Fruit fly (Drosophila melanogaster): ENCODE data around the gene CG7402.

CG7402 gene

DNA sequence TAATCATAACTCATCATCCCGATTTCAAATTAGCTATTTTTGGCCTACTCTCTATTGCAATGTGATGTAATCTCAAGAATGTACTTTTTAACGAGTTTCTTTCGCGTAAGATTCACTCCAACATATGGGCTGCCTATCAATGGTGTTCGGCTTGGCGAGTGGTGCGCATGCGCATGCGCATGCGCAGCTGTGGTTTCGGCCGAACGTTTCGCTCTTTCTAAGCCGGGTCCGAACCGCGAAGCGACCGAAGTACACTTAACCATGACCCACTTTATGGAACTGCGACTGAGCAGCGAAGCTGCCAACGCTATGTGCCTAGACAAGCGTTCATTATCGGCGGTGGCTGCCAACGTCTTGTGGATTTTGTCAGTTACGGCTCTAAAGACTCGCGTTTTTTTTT, 6.2 kb downstream of the CG7402 start:
- TF ChIP-seq CG15336 (GFP tag; IDR thresholded peaks at IDR 0.05) (no peak), Eip93F (GFP tag; optimal IDR thresholded peaks at IDR 0.05) (no peak), Eip78C (GFP tag) (no peak), Ets21C (GFP tag; optimal IDR thresholded peaks at IDR 0.05) (no peak), CG1621 (tag; optimal IDR thresholded peaks at IDR 0.05) (no peak), Sox15 (GFP tag; optimal IDR thresholded peaks at IDR 0.05) (no peak), CG4318 (GFP tag; optimal IDR thresholded peaks at IDR 0.05) (no peak), dac (GFP tag; optimal IDR thresholded peaks at IDR 0.05) (no peak), Smox (GFP tag; optimal IDR thresholded peaks at IDR 0.05) (no peak), fkh (GFP tag; optimal IDR thresholded peaks at IDR 0.05) (no peak), CG10631 (GFP tag; optimal IDR thresholded peaks at IDR 0.05) (no peak)

DNA sequence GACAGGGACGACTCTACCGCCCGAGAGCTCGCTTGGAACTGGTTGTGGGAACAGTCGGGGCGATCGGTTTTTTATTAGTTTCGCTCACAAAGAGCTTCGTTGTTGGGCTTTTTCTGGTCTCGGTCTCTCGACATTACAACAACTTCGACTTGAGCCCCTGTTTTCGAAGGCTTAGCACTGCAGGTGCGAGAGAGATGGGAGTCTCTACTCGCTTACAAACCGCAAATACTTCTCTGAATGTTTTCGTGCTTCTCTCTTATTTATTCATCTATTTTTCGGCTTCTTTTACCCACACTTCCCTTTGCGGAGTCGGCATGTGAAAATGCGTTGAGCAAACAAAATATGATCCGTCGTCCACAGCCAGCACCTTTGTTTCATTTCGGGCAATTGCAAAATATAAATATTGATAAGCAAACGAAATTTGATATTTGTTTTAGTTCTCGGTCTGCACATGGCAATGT, 8.3 kb downstream of the CG7402 start, which contains the start of gene Tsp74F:
Gene Tsp74F, minus strand, starts transcription at position 48 of the 461 bp plus-strand sequence.
- TF ChIP-seq cyc (GFP tag; optimal IDR thresholded peaks at IDR 0.05) (no peak), lz (GFP tag; optimal IDR thresholded peaks at IDR 0.05) (no peak), dsx (GFP tag; optimal IDR thresholded peaks at IDR 0.05; ENCODE audit: poor library complexity, severe bottlenecking) (peak; percentile 40), CG8319 (GFP tag; optimal IDR thresholded peaks at IDR 0.05) (no peak), spab (GFP tag; optimal IDR thresholded peaks at IDR 0.05) (no peak), Eip78C (GFP tag) (peak; percentile 45), CG31627 (GFP tag; optimal IDR thresholded peaks at IDR 0.05) (no peak), CG4318 (GFP tag; optimal IDR thresholded peaks at IDR 0.05) (no peak), ss (GFP tag; optimal IDR thresholded peaks at IDR 0.05) (peak in 1 of 2 experiments; percentile 25), CG6808 (GFP tag; optimal IDR thresholded peaks at IDR 0.05) (no peak), CG32006 (GFP tag; optimal IDR thresholded peaks at IDR 0.05) (no peak), CG6792 (GFP tag; optimal IDR thresholded peaks at IDR 0.05) (no peak), CG10669 (GFP tag; optimal IDR thresholded peaks at IDR 0.05) (no peak), fkh (GFP tag; optimal IDR thresholded peaks at IDR 0.05) (peak; percentile 88), CG9139 (GFP tag; optimal IDR thresholded peaks at IDR 0.05) (peak; percentile 37), Eip75B (GFP tag; optimal IDR thresholded peaks at IDR 0.05) (no peak), CG15336 (GFP tag; IDR thresholded peaks at IDR 0.05) (peak; percentile 19; the same call in 1 of the 2 replicates), CG10631 (GFP tag; optimal IDR thresholded peaks at IDR 0.05) (no peak), Ets96B (tag; optimal IDR thresholded peaks at IDR 0.05) (no peak), Lpt (GFP tag; optimal IDR thresholded peaks at IDR 0.05) (peak; percentile 19), Hr39 (GFP tag; optimal IDR thresholded peaks at IDR 0.05) (no peak), Sox14 (GFP tag; optimal IDR thresholded peaks at IDR 0.05) (no peak), fd59A (GFP tag; optimal IDR thresholded peaks at IDR 0.05) (no peak), Sox102F (GFP tag; optimal IDR thresholded peaks at IDR 0.05) (no peak), CG8119 (GFP tag; IDR thresholded peaks at IDR 0.05) (no peak; the same call in 2 of the 3 replicates), CG6276 (GFP tag; optimal IDR thresholded peaks at IDR 0.05) (peak; percentile 10), esn (GFP tag; optimal IDR thresholded peaks at IDR 0.05) (no peak), CG3919 (GFP tag; optimal IDR thresholded peaks at IDR 0.05) (no peak), svp (GFP tag) (no peak), CG34406 (GFP tag; optimal IDR thresholded peaks at IDR 0.05) (no peak), Hr38 (GFP tag; optimal IDR thresholded peaks at IDR 0.05) (no peak), CG7368 (GFP tag; optimal IDR thresholded peaks at IDR 0.05) (no peak), CG6163 (GFP tag; IDR thresholded peaks at IDR 0.05) (0 out of 3 replicates have a peak, but pooled peaks have one; percentile 38), fd85E (GFP tag; optimal IDR thresholded peaks at IDR 0.05) (no peak), Blimp-1 (GFP tag; optimal IDR thresholded peaks at IDR 0.05) (no peak), CG16779 (tag; optimal IDR thresholded peaks at IDR 0.05) (no peak), vri (GFP tag; optimal IDR thresholded peaks at IDR 0.05) (no peak), topi (GFP tag; optimal IDR thresholded peaks at IDR 0.05) (no peak)
